Worm (Caenorhabditis elegans) whole organism, early embryonic: Measurements from ENCODE around the gene C10G8.3.

Experiments used
- B0310.2 ChIP-seq: sonication (generic microtip); optimal IDR thresholded peaks from 2 replicates; lab custom pipeline; 2016; ENCODE audit warnings: mild to moderate bottlenecking, missing genetic modification characterization, missing compliant biosample characterization
- F13C5.2 ChIP-seq: sonication (generic microtip); optimal IDR thresholded peaks from 2 replicates; lab custom pipeline; 2017; ENCODE audit warnings: mild to moderate bottlenecking, missing genetic modification characterization, inconsistent platforms, missing compliant biosample characterization
- ama-1 ChIP-seq: fragments of 150-350 bp; optimal IDR thresholded peaks from 2 replicates; lab custom pipeline; 2014
- ceh-13 ChIP-seq: fragments of 200-800 bp; sonication (Bioruptor generic); optimal IDR thresholded peaks from 2 replicates; lab custom pipeline; 2018; ENCODE audit warnings: mild to moderate bottlenecking, missing genetic modification characterization, missing compliant biosample characterization
- ceh-36 ChIP-seq: sonication (generic microtip); optimal IDR thresholded peaks from 2 replicates; lab custom pipeline; 2016; ENCODE audit warnings: missing genetic modification characterization, inconsistent platforms, missing compliant biosample characterization
- ets-7 ChIP-seq: sonication (generic microtip); optimal IDR thresholded peaks from 2 replicates; lab custom pipeline; 2016; ENCODE audit warnings: missing genotype, missing genetic modification characterization, missing compliant biosample characterization
- flt-1 ChIP-seq: fragments of 200-800 bp; sonication (Bioruptor generic); IDR thresholded peaks from 2 replicates; pipeline ENCODE4 v1.3.6; 2022; ENCODE audit warnings: missing genetic modification characterization, missing compliant biosample characterization
- hmg-4 ChIP-seq: fragments of 200-800 bp; sonication (Bioruptor generic); optimal IDR thresholded peaks from 2 replicates; lab custom pipeline; 2018; ENCODE audit warnings: mild to moderate bottlenecking, missing genetic modification characterization, missing compliant biosample characterization
- hnd-1 ChIP-seq: sonication (generic microtip); optimal IDR thresholded peaks from 2 replicates; lab custom pipeline; 2016; ENCODE audit warnings: missing genetic modification characterization, missing compliant biosample characterization
- pes-1 ChIP-seq: fragments of 200-800 bp; sonication (Bioruptor generic); IDR thresholded peaks from 2 replicates; pipeline ENCODE4 v1.3.6; 2022; ENCODE audit warnings: missing genetic modification reagents, missing genetic modification characterization, missing compliant biosample characterization
- scrt-1 ChIP-seq: fragments of 200-800 bp; sonication (Bioruptor generic); IDR thresholded peaks from 2 replicates; pipeline ENCODE4 v1.3.6; 2022; ENCODE audit warnings: missing genetic modification characterization, missing compliant biosample characterization
- sea-1 ChIP-seq: fragments of 200-800 bp; sonication (Bioruptor generic); conservative IDR thresholded peaks from 2 replicates; pipeline ENCODE4 v1.3.6; 2022; ENCODE audit warnings: missing genetic modification characterization, missing compliant biosample characterization
- tbx-11 ChIP-seq: fragments of 200-800 bp; sonication (Bioruptor generic); IDR thresholded peaks from 2 replicates; pipeline ENCODE4 v1.3.6; 2022; ENCODE audit warnings: missing genetic modification characterization, missing compliant biosample characterization

- TF ChIP-seq tbx-11 (GFP tag; lab: Robert Waterston, UW), result no peak
- TF ChIP-seq ama-1, result no peak
- TF ChIP-seq flt-1 (GFP tag; lab: Robert Waterston, UW), result no peak
- no peak for TF ChIP-seq ets-7 (tag; lab: Kevin White, UChicago)
- TF ChIP-seq pes-1, result no peak
- no peak for TF ChIP-seq hmg-4 (GFP tag; lab: Kevin White, UChicago)
- no peak for TF ChIP-seq B0310.2 (tag; lab: Kevin White, UChicago)
- TF ChIP-seq hnd-1 (tag; lab: Kevin White, UChicago), result no peak
- no peak for TF ChIP-seq ceh-13 (GFP tag; lab: Kevin White, UChicago)
- no peak for TF ChIP-seq scrt-1 (GFP tag; lab: Robert Waterston, UW)
- TF ChIP-seq F13C5.2 (tag; lab: Kevin White, UChicago), result no peak
- no peak for TF ChIP-seq ceh-36
- TF ChIP-seq sea-1 (GFP tag; lab: Robert Waterston, UW), result no peak
Measured at ce11 chrV:5295940-5296339, 16.6 kb upstream of the C10G8.3 start.
